Fruit fly (Drosophila melanogaster) whole organism, embryonic: ENCODE measurements around the gene CG15347.

ENCODE experiments used
- Ada2b ChIP-seq: fragments of 200-800 bp; sonication (Bioruptor generic); IDR thresholded peaks from 2 replicates; pipeline ENCODE4 v1.3.6; 2022; ENCODE audit warnings: missing biosample characterization, missing genetic modification characterization
- Aef1 ChIP-seq: fragments of 200-800 bp; sonication (Bioruptor generic); IDR thresholded peaks from 3 replicates; pipeline ENCODE4 v1.3.6; 2022; ENCODE audit warnings: missing biosample characterization, missing genetic modification characterization
- BtbVII ChIP-seq: fragments of 200-800 bp; sonication (Bioruptor generic); optimal IDR thresholded peaks from 3 replicates; lab custom pipeline; 2017; ENCODE audit warnings: missing biosample characterization, mild to moderate bottlenecking, missing genetic modification characterization
- CG10147 ChIP-seq: fragments of 200-800 bp; sonication (Bioruptor generic); optimal IDR thresholded peaks from 2 replicates; lab custom pipeline; 2019; ENCODE audit warnings: missing biosample characterization, mild to moderate bottlenecking, missing genetic modification characterization, moderate library complexity
- CG11504 ChIP-seq: fragments of 200-800 bp; sonication (Bioruptor generic); optimal IDR thresholded peaks from 3 replicates; lab custom pipeline; 2019; ENCODE audit warnings: missing biosample characterization, mild to moderate bottlenecking, missing genetic modification characterization, moderate library complexity
- CG12659 ChIP-seq: fragments of 200-800 bp; sonication (Bioruptor generic); optimal IDR thresholded peaks from 3 replicates; lab custom pipeline; 2017; ENCODE audit warnings: mild to moderate bottlenecking, missing biosample characterization, missing genetic modification reagents, missing genetic modification characterization
- CG15269 ChIP-seq: fragments of 200-800 bp; sonication (Bioruptor generic); optimal IDR thresholded peaks from 2 replicates; lab custom pipeline; 2018; ENCODE audit warnings: missing biosample characterization, mild to moderate bottlenecking, missing genetic modification characterization, moderate library complexity
- CG15696 ChIP-seq: fragments of 200-800 bp; sonication (Bioruptor generic); optimal IDR thresholded peaks from 2 replicates; lab custom pipeline; 2019; ENCODE audit warnings: missing biosample characterization, mild to moderate bottlenecking, missing genetic modification characterization, moderate library complexity
- CG1603 ChIP-seq: fragments of 200-800 bp; sonication (Bioruptor generic); optimal IDR thresholded peaks from 2 replicates; lab custom pipeline; 2019; ENCODE audit warnings: missing biosample characterization, mild to moderate bottlenecking, missing genetic modification characterization, moderate library complexity
- CG1647 ChIP-seq: fragments of 200-800 bp; sonication (Bioruptor generic); optimal IDR thresholded peaks from 3 replicates; lab custom pipeline; 2016; ENCODE audit warnings: missing biosample characterization, missing genetic modification characterization
- CG18262 ChIP-seq: fragments of 200-800 bp; optimal IDR thresholded peaks from 3 replicates; lab custom pipeline; 2019; ENCODE audit warnings: missing biosample characterization, mild to moderate bottlenecking, missing genetic modification characterization, moderate library complexity
- CG18599 ChIP-seq: fragments of 200-800 bp; sonication (Bioruptor generic); optimal IDR thresholded peaks from 3 replicates; lab custom pipeline; 2017; ENCODE audit warnings: missing biosample characterization, missing genetic modification characterization, mild to moderate bottlenecking, moderate library complexity, missing genetic modification reagents
- CG18619 ChIP-seq: fragments of 200-800 bp; sonication (Bioruptor generic); optimal IDR thresholded peaks from 3 replicates; lab custom pipeline; 2017; ENCODE audit warnings: missing biosample characterization, mild to moderate bottlenecking, missing genetic modification characterization
- CG31365 ChIP-seq: fragments of 200-800 bp; sonication (Bioruptor generic); optimal IDR thresholded peaks from 2 replicates; lab custom pipeline; 2018; ENCODE audit warnings: missing biosample characterization, mild to moderate bottlenecking, missing genetic modification characterization
- CG3726 ChIP-seq: fragments of 200-800 bp; sonication (Bioruptor generic); IDR thresholded peaks from 3 replicates; pipeline ENCODE4, ENCODE4 v1.3.6; 2022; ENCODE audit warnings: missing biosample characterization, missing genetic modification characterization
- CG6654 ChIP-seq: fragments of 200-800 bp; sonication (Bioruptor generic); optimal IDR thresholded peaks from 2 replicates; lab custom pipeline; 2017; ENCODE audit warnings: missing biosample characterization, mild to moderate bottlenecking, missing genetic modification characterization
- CG7556 ChIP-seq: fragments of 200-800 bp; sonication (Bioruptor generic); optimal IDR thresholded peaks from 2 replicates; lab custom pipeline; 2017; ENCODE audit warnings: missing biosample characterization, mild to moderate bottlenecking, missing genetic modification characterization
- CG7987 ChIP-seq: fragments of 200-800 bp; sonication (Bioruptor generic); optimal IDR thresholded peaks from 2 replicates; lab custom pipeline; 2018; ENCODE audit warnings: missing biosample characterization, mild to moderate bottlenecking, missing genetic modification characterization, moderate library complexity
- CG8281 ChIP-seq: fragments of 200-800 bp; sonication (Bioruptor generic); optimal IDR thresholded peaks from 2 replicates; lab custom pipeline; 2018; ENCODE audit warnings: missing biosample characterization, mild to moderate bottlenecking, missing genetic modification characterization, moderate library complexity
- CG8765 ChIP-seq: fragments of 200-800 bp; sonication (Bioruptor generic); IDR thresholded peaks from 2 replicates; pipeline ENCODE4 v1.3.6; 2022; ENCODE audit warnings: missing biosample characterization, missing genetic modification characterization
- CG8944 ChIP-seq: fragments of 200-800 bp; sonication (Bioruptor generic); optimal IDR thresholded peaks from 3 replicates; lab custom pipeline; 2016; ENCODE audit warnings: missing biosample characterization, missing genetic modification characterization
- CG9215 ChIP-seq: fragments of 200-800 bp; sonication (Bioruptor generic); IDR thresholded peaks from 2 replicates; pipeline ENCODE4 v1.3.6; 2022; ENCODE audit warnings: missing biosample characterization, missing genetic modification characterization
- D19A ChIP-seq: fragments of 200-800 bp; optimal IDR thresholded peaks from 3 replicates; lab custom pipeline; 2019; ENCODE audit warnings: missing biosample characterization, mild to moderate bottlenecking, missing genetic modification characterization, moderate library complexity
- Fer2 ChIP-seq: fragments of 200-800 bp; sonication (Bioruptor generic); optimal IDR thresholded peaks from 2 replicates; lab custom pipeline; 2018; ENCODE audit warnings: missing biosample characterization, mild to moderate bottlenecking, missing genetic modification characterization, moderate library complexity
- Hr51 ChIP-seq, 2 experiments: fragments of 200-800 bp; sonication (Bioruptor generic); optimal IDR thresholded peaks; 2 replicates in 1 of 2; 3 replicates in 1 of 2; lab custom pipeline; 2016 to 2018; ENCODE audit warnings: missing biosample characterization in 2 of 2, missing genetic modification characterization in 2 of 2, mild to moderate bottlenecking in 1 of 2, moderate library complexity in 1 of 2
- Mrtf ChIP-seq: fragments of 200-800 bp; sonication (Bioruptor generic); IDR thresholded peaks from 3 replicates; pipeline ENCODE4 v1.3.6; 2022; ENCODE audit warnings: missing biosample characterization, missing genetic modification characterization
- NK7.1 ChIP-seq: fragments of 200-800 bp; sonication (Bioruptor generic); optimal IDR thresholded peaks from 3 replicates; lab custom pipeline; 2016; ENCODE audit warnings: missing biosample characterization, missing genetic modification characterization
- Opbp ChIP-seq: fragments of 200-800 bp; sonication (Bioruptor generic); IDR thresholded peaks from 3 replicates; pipeline ENCODE4 v1.3.6; 2022; ENCODE audit warnings: missing biosample characterization, missing genetic modification characterization; ENCODE audit not compliant: partially characterized antibody
- Six4 ChIP-seq: fragments of 200-800 bp; sonication (Bioruptor generic); optimal IDR thresholded peaks from 2 replicates; lab custom pipeline; 2016; ENCODE audit warnings: missing biosample characterization, missing genetic modification characterization
- Trl ChIP-seq, 3 experiments: fragments of >200 bp in 2 of 3; fragments of 200-800 bp in 1 of 3; sonication (Bioruptor generic) in 1 of 3; optimal IDR thresholded peaks; 2 replicates in 1 of 3; 3 replicates in 2 of 3; lab custom pipeline; 2016 to 2017; ENCODE audit warnings: missing biosample characterization in 1 of 3, missing genetic modification characterization in 1 of 3
- Xrp1 ChIP-seq: fragments of 200-800 bp; sonication (Bioruptor generic); IDR thresholded peaks from 2 replicates; pipeline ENCODE4 v1.3.6; 2022; ENCODE audit warnings: missing biosample characterization, missing genetic modification characterization
- ap ChIP-seq: fragments of 200-800 bp; sonication (Bioruptor generic); IDR thresholded peaks from 2 replicates; pipeline ENCODE4 v1.3.6; 2022; ENCODE audit warnings: missing biosample characterization, missing genetic modification characterization
- ato ChIP-seq: fragments of 200-800 bp; sonication (Bioruptor generic); IDR thresholded peaks from 2 replicates; pipeline ENCODE4 v1.3.6; 2022; ENCODE audit warnings: missing biosample characterization, missing genetic modification characterization; ENCODE audit not compliant: partially characterized antibody
- danr ChIP-seq: fragments of 200-800 bp; sonication (Bioruptor generic); IDR thresholded peaks from 2 replicates; pipeline ENCODE4 v1.3.6; 2022; ENCODE audit warnings: missing biosample characterization, missing genetic modification characterization
- eyg ChIP-seq: fragments of 200-800 bp; sonication (Bioruptor generic); optimal IDR thresholded peaks from 3 replicates; lab custom pipeline; 2016; ENCODE audit warnings: missing biosample characterization, missing genetic modification characterization
- gro ChIP-seq: fragments of 200-800 bp; sonication (Bioruptor generic); optimal IDR thresholded peaks from 2 replicates; lab custom pipeline; 2016; ENCODE audit warnings: missing biosample characterization, missing genetic modification characterization
- maf-S ChIP-seq: fragments of 200-800 bp; sonication (Bioruptor generic); optimal IDR thresholded peaks from 2 replicates; lab custom pipeline; 2016; ENCODE audit warnings: missing biosample characterization, missing genetic modification characterization
- nmo ChIP-seq: fragments of 200-800 bp; sonication (Bioruptor generic); optimal IDR thresholded peaks from 2 replicates; lab custom pipeline; 2018; ENCODE audit warnings: missing biosample characterization, mild to moderate bottlenecking, missing genetic modification characterization, moderate library complexity
- pan ChIP-seq, 4 experiments: fragments of >200 bp in 3 of 4; fragments of 200-800 bp in 1 of 4; sonication (Bioruptor generic) in 1 of 4; optimal IDR thresholded peaks in 3 of 4; IDR thresholded peaks in 1 of 4; 2 replicates each; pipeline versions ENCODE4 v1.3.6 to Lab custom; 2017 to 2022; ENCODE audit warnings: missing biosample characterization in 2 of 4, missing genetic modification characterization in 2 of 4, mixed read lengths in 1 of 4
- pum ChIP-seq: fragments of 200-800 bp; sonication (Bioruptor generic); optimal IDR thresholded peaks from 2 replicates; lab custom pipeline; 2016; ENCODE audit warnings: missing biosample characterization, missing genetic modification characterization
- shn ChIP-seq: fragments of 200-800 bp; sonication (Bioruptor generic); optimal IDR thresholded peaks from 3 replicates; lab custom pipeline; 2016; ENCODE audit warnings: missing biosample characterization, missing genetic modification characterization
- sim ChIP-seq: fragments of 200-800 bp; sonication (Bioruptor generic); IDR thresholded peaks from 2 replicates; pipeline ENCODE4 v1.3.6; 2022; ENCODE audit warnings: missing biosample characterization, missing genetic modification characterization
- slp2 ChIP-seq: fragments of 200-800 bp; sonication (Bioruptor generic); optimal IDR thresholded peaks from 2 replicates; lab custom pipeline; 2016; ENCODE audit warnings: missing biosample characterization, missing genetic modification characterization
- ssp ChIP-seq: fragments of 200-800 bp; sonication (Bioruptor generic); IDR thresholded peaks from 2 replicates; pipeline ENCODE4 v1.3.6; 2022; ENCODE audit warnings: missing biosample characterization, missing genetic modification characterization
- tgo ChIP-seq: fragments of 200-800 bp; sonication (Bioruptor generic); IDR thresholded peaks from 3 replicates; pipeline ENCODE4 v1.3.6; 2022; ENCODE audit warnings: missing biosample characterization, missing genetic modification characterization
- tup ChIP-seq: fragments of 200-800 bp; sonication (Bioruptor generic); optimal IDR thresholded peaks from 2 replicates; lab custom pipeline; 2016; ENCODE audit warnings: missing biosample characterization, mild to moderate bottlenecking, missing genetic modification characterization, moderate library complexity
- vfl ChIP-seq: fragments of 200-800 bp; sonication (Bioruptor generic); optimal IDR thresholded peaks from 2 replicates; lab custom pipeline; 2016; ENCODE audit warnings: missing biosample characterization, missing genetic modification characterization
- zfh2 ChIP-seq: fragments of 200-800 bp; sonication (Bioruptor generic); optimal IDR thresholded peaks from 2 replicates; lab custom pipeline; 2016; ENCODE audit warnings: missing biosample characterization, missing genetic modification characterization

The CG15347 gene

DNA sequence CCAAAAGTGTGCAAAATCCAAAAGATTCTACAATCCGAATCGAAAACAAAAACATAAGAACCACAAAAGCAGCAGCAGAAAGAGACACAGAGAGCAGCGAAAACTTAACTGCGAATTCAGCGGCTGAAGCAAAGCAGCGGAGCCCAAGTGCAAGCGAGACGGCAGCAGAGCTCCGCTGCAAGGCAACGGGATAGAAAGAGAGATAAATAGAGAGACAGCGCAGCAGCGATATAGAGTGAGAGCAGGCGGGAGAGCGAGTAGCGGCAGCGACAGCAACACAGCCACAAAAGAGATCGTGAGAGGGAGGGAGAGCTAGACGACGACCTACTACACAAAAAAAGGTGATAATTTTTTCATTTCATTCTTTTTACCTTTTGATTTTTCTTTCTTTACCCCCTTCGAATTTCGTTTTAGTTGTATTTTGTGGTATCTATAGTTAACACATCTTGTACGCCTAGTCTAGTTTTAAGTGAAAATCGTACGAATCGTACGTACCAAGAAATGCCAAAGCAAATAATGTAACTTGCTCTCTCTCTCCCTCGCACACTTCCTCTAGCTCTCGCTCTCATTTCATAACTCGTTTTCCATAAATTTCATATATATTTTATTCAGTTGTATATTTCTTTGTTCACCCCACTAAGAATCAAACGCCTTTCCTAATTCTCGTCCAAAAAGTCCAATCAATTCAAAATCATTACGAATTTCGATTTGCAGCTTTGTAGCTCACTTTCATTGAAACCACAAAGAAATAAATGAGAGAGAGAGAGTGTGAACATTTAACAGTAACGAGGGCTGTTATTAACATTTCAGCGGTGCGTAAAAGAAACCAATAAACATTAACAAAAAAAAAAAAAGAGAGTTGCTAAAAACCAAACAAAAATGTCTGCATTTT is 50.1 kb downstream of the CG15347 start (continued):
- TF ChIP-seq CG18599 (no peak), BtbVII (no peak), CG6654 (no peak), CG31365 (tag; lab: Kevin White, UChicago) (no peak), ap (no peak), Ada2b (GFP tag; lab: Robert Waterston, UW) (no peak), Aef1 (GFP tag; lab: Robert Waterston, UW) (no peak), maf-S (no peak), tgo (no peak), CG15269 (tag; lab: Kevin White, UChicago) (no peak), NK7.1 (no peak), CG10147 (GFP tag; lab: Kevin White, UChicago) (no peak), CG12659 (GFP tag; lab: Kevin White, UChicago) (no peak), Six4 (no peak), slp2 (GFP tag; lab: Kevin White, UChicago) (no peak), CG11504 (tag; lab: Kevin White, UChicago) (no peak), CG1603 (no peak), shn (GFP tag; lab: Kevin White, UChicago) (no peak), gro (GFP tag; lab: Kevin White, UChicago) (no peak), CG7556 (GFP tag; lab: Kevin White, UChicago) (no peak), CG18262 (tag; lab: Kevin White, UChicago) (no peak), CG8944 (GFP tag; lab: Kevin White, UChicago) (no peak), CG7987 (GFP tag; lab: Kevin White, UChicago) (no peak), CG3726 (GFP tag; lab: Robert Waterston, UW) (no peak), eyg (GFP tag; lab: Kevin White, UChicago) (no peak), Fer2 (tag; lab: Kevin White, UChicago) (no peak), Opbp (GFP tag; lab: Robert Waterston, UW) (no peak), Xrp1 (GFP tag; lab: Robert Waterston, UW) (peak; percentile 6; the same call in 1 of the 2 replicates), danr (GFP tag; lab: Robert Waterston, UW) (no peak), D19A (tag; lab: Kevin White, UChicago) (no peak), vfl (GFP tag; lab: Kevin White, UChicago) (no peak), ato (no peak), CG9215 (no peak), CG1647 (GFP tag; lab: Kevin White, UChicago) (no peak), zfh2 (GFP tag; lab: Kevin White, UChicago) (no peak), pum (no peak), CG8281 (no peak), pan (optimal IDR thresholded peaks at IDR 0.05; lab: Kevin White, UChicago) (no peak), pan (GFP tag; optimal IDR thresholded peaks at IDR 0.05 in 1 of 2, IDR thresholded peaks at IDR 0.05 in 1 of 2) (no peak), Trl (optimal IDR thresholded peaks at IDR 0.05; lab: Kevin White, UChicago) (peak; percentile 96 to 98), Trl (GFP tag; optimal IDR thresholded peaks at IDR 0.05; lab: Kevin White, UChicago) (peak; percentile 22), Mrtf (GFP tag; lab: Robert Waterston, UW) (no peak), sim (GFP tag; lab: Robert Waterston, UW) (no peak), CG15696 (tag; lab: Kevin White, UChicago) (no peak), Hr51 (GFP tag; optimal IDR thresholded peaks at IDR 0.05; lab: Kevin White, UChicago) (no peak), nmo (no peak), CG18619 (GFP tag; lab: Kevin White, UChicago) (no peak), CG8765 (GFP tag; lab: Robert Waterston, UW) (peak; percentile 100), ssp (GFP tag; lab: Robert Waterston, UW) (no peak), tup (GFP tag; lab: Kevin White, UChicago) (no peak)
